Fruit fly (Drosophila melanogaster) whole organism, embryonic: ENCODE measurements around the gene Atg8b.

Experiments
- ATbp ChIP-seq: fragments of 200-800 bp; sonication (Bioruptor generic); optimal IDR thresholded peaks from 2 replicates; lab custom pipeline; 2017; ENCODE audit warnings: missing biosample characterization, mild to moderate bottlenecking, missing genetic modification characterization, missing genetic modification reagents
- Adf1 ChIP-seq: fragments of 200-800 bp; sonication (Bioruptor generic); IDR thresholded peaks from 2 replicates; pipeline ENCODE4 v1.3.6; 2022; ENCODE audit warnings: missing biosample characterization, missing genetic modification characterization
- CG10209 ChIP-seq: fragments of 200-800 bp; sonication (Bioruptor generic); optimal IDR thresholded peaks from 3 replicates; lab custom pipeline; 2017; ENCODE audit warnings: missing biosample characterization, mild to moderate bottlenecking, missing genetic modification characterization, missing genetic modification reagents
- CG12942 ChIP-seq: fragments of 200-800 bp; sonication (Bioruptor generic); optimal IDR thresholded peaks from 3 replicates; lab custom pipeline; 2016; ENCODE audit warnings: missing biosample characterization, missing genetic modification characterization
- CG13894 ChIP-seq: fragments of 200-800 bp; sonication (Bioruptor generic); optimal IDR thresholded peaks from 3 replicates; lab custom pipeline; 2018; ENCODE audit warnings: missing biosample characterization, mild to moderate bottlenecking, missing genetic modification characterization, moderate library complexity
- CG1529 ChIP-seq: fragments of 200-800 bp; sonication (Bioruptor generic); optimal IDR thresholded peaks from 3 replicates; lab custom pipeline; 2018; ENCODE audit warnings: missing biosample characterization, missing genetic modification characterization
- CG17912 ChIP-seq: fragments of 200-800 bp; sonication (Bioruptor generic); optimal IDR thresholded peaks from 2 replicates; lab custom pipeline; 2018; ENCODE audit warnings: missing biosample characterization, mild to moderate bottlenecking, missing genetic modification characterization
- CG2199 ChIP-seq: fragments of 200-800 bp; sonication (Bioruptor generic); IDR thresholded peaks from 3 replicates; pipeline ENCODE4 v1.3.6; 2022; ENCODE audit warnings: missing biosample characterization, missing genetic modification characterization
- CG2875 ChIP-seq: fragments of 200-800 bp; sonication (Bioruptor generic); optimal IDR thresholded peaks from 2 replicates; lab custom pipeline; 2017; ENCODE audit warnings: missing biosample characterization, mild to moderate bottlenecking, missing genetic modification characterization, missing genetic modification reagents
- CG33213 ChIP-seq: fragments of 200-800 bp; sonication (Bioruptor generic); optimal IDR thresholded peaks from 3 replicates; lab custom pipeline; 2016; ENCODE audit warnings: missing biosample characterization, missing genetic modification characterization
- CG3995 ChIP-seq: fragments of 200-800 bp; sonication (Bioruptor generic); optimal IDR thresholded peaks from 3 replicates; lab custom pipeline; 2016; ENCODE audit warnings: missing biosample characterization, missing genetic modification characterization
- CG4424 ChIP-seq: fragments of 200-800 bp; sonication (Bioruptor generic); optimal IDR thresholded peaks from 3 replicates; lab custom pipeline; 2016; ENCODE audit warnings: missing biosample characterization, missing genetic modification characterization
- CG7745 ChIP-seq: fragments of 200-800 bp; sonication (Bioruptor generic); optimal IDR thresholded peaks from 2 replicates; lab custom pipeline; 2018; ENCODE audit warnings: missing biosample characterization, mild to moderate bottlenecking, missing genetic modification characterization, moderate library complexity
- CG8359 ChIP-seq: fragments of 200-800 bp; sonication (Bioruptor generic); optimal IDR thresholded peaks from 2 replicates; lab custom pipeline; 2017; ENCODE audit warnings: missing biosample characterization, mild to moderate bottlenecking, missing genetic modification characterization, borderline replicate concordance
- CG8765 ChIP-seq: fragments of 200-800 bp; sonication (Bioruptor generic); IDR thresholded peaks from 2 replicates; pipeline ENCODE4 v1.3.6; 2022; ENCODE audit warnings: missing biosample characterization, missing genetic modification characterization
- CG9797 ChIP-seq: fragments of 200-800 bp; sonication (Bioruptor generic); optimal IDR thresholded peaks from 3 replicates; lab custom pipeline; 2018; ENCODE audit warnings: missing biosample characterization, mild to moderate bottlenecking, missing genetic modification characterization
- CG9876 ChIP-seq: fragments of 200-800 bp; sonication (Bioruptor generic); optimal IDR thresholded peaks from 2 replicates; lab custom pipeline; 2016; ENCODE audit warnings: missing biosample characterization, missing genetic modification characterization
- CoRest ChIP-seq: fragments of 200-800 bp; sonication (Bioruptor generic); optimal IDR thresholded peaks from 3 replicates; lab custom pipeline; 2018; ENCODE audit warnings: missing biosample characterization, mild to moderate bottlenecking, missing genetic modification characterization, moderate library complexity
- CrebB ChIP-seq: fragments of 200-800 bp; sonication (Bioruptor generic); optimal IDR thresholded peaks from 3 replicates; lab custom pipeline; 2018; ENCODE audit warnings: missing biosample characterization, mild to moderate bottlenecking, missing genetic modification characterization
- Dref ChIP-seq: fragments of 200-800 bp; sonication (Bioruptor generic); IDR thresholded peaks from 2 replicates; pipeline ENCODE4 v1.3.6; 2022; ENCODE audit warnings: missing biosample characterization, missing genetic modification characterization
- Eip74EF ChIP-seq, 2 experiments: fragments of 200-800 bp in 1 of 2; fragments of >200 bp in 1 of 2; sonication (Bioruptor generic) in 1 of 2; optimal IDR thresholded peaks; 2 replicates each; lab custom pipeline; 2017 to 2019; ENCODE audit warnings: missing biosample characterization in 2 of 2, missing genetic modification characterization in 2 of 2, mild to moderate bottlenecking in 1 of 2, moderate library complexity in 1 of 2
- Gug ChIP-seq: fragments of 200-800 bp; sonication (Bioruptor generic); IDR thresholded peaks from 4 replicates; pipeline ENCODE4 v1.3.6; 2022; ENCODE audit warnings: missing biosample characterization, missing genetic modification characterization
- H15 ChIP-seq: fragments of 200-800 bp; sonication (Bioruptor generic); IDR thresholded peaks from 3 replicates; pipeline ENCODE4 v1.3.6; 2022; ENCODE audit warnings: missing biosample characterization, missing genetic modification characterization
- Max ChIP-seq: fragments of 200-800 bp; sonication (Bioruptor generic); optimal IDR thresholded peaks from 2 replicates; lab custom pipeline; 2016; ENCODE audit warnings: missing biosample characterization, mild to moderate bottlenecking, missing genetic modification characterization
- Mes4 ChIP-seq: fragments of 200-800 bp; sonication (Bioruptor generic); optimal IDR thresholded peaks from 2 replicates; lab custom pipeline; 2016; ENCODE audit warnings: missing biosample characterization, missing genetic modification characterization
- Spps ChIP-seq: fragments of 200-800 bp; sonication (Bioruptor generic); optimal IDR thresholded peaks from 2 replicates; lab custom pipeline; 2018; ENCODE audit warnings: missing biosample characterization, mild to moderate bottlenecking, missing genetic modification characterization
- Vsx1 ChIP-seq: fragments of 200-800 bp; sonication (Bioruptor generic); optimal IDR thresholded peaks from 2 replicates; lab custom pipeline; 2017; ENCODE audit warnings: missing biosample characterization, mild to moderate bottlenecking, missing genetic modification characterization, missing genetic modification reagents
- caup ChIP-seq: fragments of 200-800 bp; sonication (Bioruptor generic); optimal IDR thresholded peaks from 3 replicates; lab custom pipeline; 2017; ENCODE audit warnings: missing biosample characterization, mild to moderate bottlenecking, missing genetic modification characterization, moderate library complexity; ENCODE audit not compliant: severe bottlenecking
- crol ChIP-seq: fragments of 200-800 bp; sonication (Bioruptor generic); IDR thresholded peaks from 2 replicates; pipeline ENCODE4 v1.3.6; 2022; ENCODE audit warnings: missing biosample characterization, missing genetic modification characterization
- dimm ChIP-seq: fragments of 200-800 bp; sonication (Bioruptor generic); IDR thresholded peaks from 2 replicates; pipeline ENCODE4 v1.3.6; 2022; ENCODE audit warnings: missing biosample characterization, missing genetic modification characterization
- dmrt99B ChIP-seq: fragments of 200-800 bp; sonication (Bioruptor generic); optimal IDR thresholded peaks from 2 replicates; lab custom pipeline; 2018; ENCODE audit warnings: missing biosample characterization, mild to moderate bottlenecking, missing genetic modification characterization, moderate library complexity
- hbn ChIP-seq: fragments of 200-800 bp; sonication (Bioruptor generic); IDR thresholded peaks from 2 replicates; pipeline ENCODE4 v1.3.6; 2022; ENCODE audit warnings: missing biosample characterization, missing genetic modification characterization; ENCODE audit not compliant: partially characterized antibody
- her ChIP-seq: fragments of 200-800 bp; sonication (Bioruptor generic); optimal IDR thresholded peaks from 2 replicates; lab custom pipeline; 2016; ENCODE audit warnings: missing biosample characterization, missing genetic modification characterization
- kah ChIP-seq: fragments of 200-800 bp; sonication (Bioruptor generic); optimal IDR thresholded peaks from 2 replicates; lab custom pipeline; 2018; ENCODE audit warnings: missing biosample characterization, mild to moderate bottlenecking, missing genetic modification characterization
- ken ChIP-seq: fragments of 200-800 bp; sonication (Bioruptor generic); IDR thresholded peaks from 3 replicates; pipeline ENCODE4 v1.3.6; 2022; ENCODE audit warnings: missing biosample characterization, missing genetic modification characterization
- mam ChIP-seq: fragments of 200-800 bp; sonication (Bioruptor generic); optimal IDR thresholded peaks from 3 replicates; lab custom pipeline; 2016; ENCODE audit warnings: missing biosample characterization, missing genetic modification characterization
- oc ChIP-seq: fragments of 200-800 bp; sonication (Bioruptor generic); optimal IDR thresholded peaks from 2 replicates; lab custom pipeline; 2018; ENCODE audit warnings: missing biosample characterization, mild to moderate bottlenecking, missing genetic modification characterization, moderate library complexity
- org-1 ChIP-seq: fragments of 200-800 bp; sonication (Bioruptor generic); optimal IDR thresholded peaks from 2 replicates; lab custom pipeline; 2017; ENCODE audit warnings: missing biosample characterization, missing genetic modification characterization
- pb ChIP-seq: fragments of 200-800 bp; sonication (Bioruptor generic); optimal IDR thresholded peaks from 3 replicates; lab custom pipeline; 2016; ENCODE audit warnings: missing biosample characterization, missing genetic modification characterization
- peb ChIP-seq: fragments of 200-800 bp; sonication (Bioruptor generic); IDR thresholded peaks from 2 replicates; pipeline ENCODE4 v1.3.6; 2022; ENCODE audit warnings: missing biosample characterization, missing genetic modification characterization
- pnt ChIP-seq: fragments of 200-800 bp; sonication (Bioruptor generic); optimal IDR thresholded peaks from 3 replicates; lab custom pipeline; 2016; ENCODE audit warnings: missing biosample characterization, missing genetic modification characterization
- sens-2 ChIP-seq: fragments of 200-800 bp; sonication (Bioruptor generic); IDR thresholded peaks from 2 replicates; pipeline ENCODE4 v1.3.6; 2022; ENCODE audit warnings: missing biosample characterization, missing genetic modification characterization
- tap ChIP-seq: fragments of 200-800 bp; optimal IDR thresholded peaks from 3 replicates; lab custom pipeline; 2019; ENCODE audit warnings: missing biosample characterization, mild to moderate bottlenecking, missing genetic modification characterization, moderate library complexity
- twi ChIP-seq: fragments of 200-800 bp; optimal IDR thresholded peaks from 2 replicates; lab custom pipeline; 2019; ENCODE audit warnings: missing biosample characterization, mild to moderate bottlenecking, missing genetic modification characterization, moderate library complexity
- zf30C ChIP-seq: fragments of 200-800 bp; sonication (Bioruptor generic); optimal IDR thresholded peaks from 3 replicates; lab custom pipeline; 2018; ENCODE audit warnings: missing biosample characterization, mild to moderate bottlenecking, missing genetic modification characterization

Atg8b gene

dm6 chr3R:17705140-17705539 lies 19.7 kb downstream of the Atg8b start:
- TF ChIP-seq oc (tag; lab: Kevin White, UChicago) (peak; percentile 85), CG9797 (GFP tag; lab: Kevin White, UChicago) (no peak)

dm6 chr3R:17704538-17704854 lies 20.4 kb downstream of the Atg8b start:
- no peak for TF ChIP-seq Eip74EF (GFP tag; optimal IDR thresholded peaks at IDR 0.05; lab: Kevin White, UChicago)
- TF ChIP-seq zf30C, result peak; percentile 48
- peak; percentile 73; the same call in 1 of the 2 replicates for TF ChIP-seq crol (GFP tag; lab: Robert Waterston, UW)
- peak; percentile 3; the same call in 1 of the 2 replicates for TF ChIP-seq Adf1 (GFP tag; lab: Robert Waterston, UW)

dm6 chr3R:17703691-17704537 lies 20.9 kb downstream of the Atg8b start:
- peak; percentile 99 for TF ChIP-seq CoRest
- TF ChIP-seq CG13894 (tag; lab: Kevin White, UChicago), result peak; percentile 83
- peak; percentile 97 for TF ChIP-seq Spps (tag; lab: Kevin White, UChicago)
- peak; percentile 81 for TF ChIP-seq CG7745 (tag; lab: Kevin White, UChicago)
- TF ChIP-seq tap (tag; lab: Kevin White, UChicago), result peak; percentile 98
- peak; percentile 39 for TF ChIP-seq Dref (GFP tag; lab: Robert Waterston, UW)
- TF ChIP-seq org-1 (GFP tag; lab: Kevin White, UChicago), result peak; percentile 99
- TF ChIP-seq pnt, result peak; percentile 99
- TF ChIP-seq CG2875, result peak; percentile 99
- peak in 1 of 2 experiments; percentile 98 for TF ChIP-seq Eip74EF (GFP tag; optimal IDR thresholded peaks at IDR 0.05; lab: Kevin White, UChicago)
- TF ChIP-seq CG17912 (GFP tag; lab: Kevin White, UChicago), result peak; percentile 33
- TF ChIP-seq mam, result peak; percentile 99
- peak; percentile 99 for TF ChIP-seq Mes4 (GFP tag; lab: Kevin White, UChicago)
- peak; percentile 99 for TF ChIP-seq CG1529 (GFP tag; lab: Kevin White, UChicago)
- peak; percentile 82 for TF ChIP-seq CG3995 (GFP tag; lab: Kevin White, UChicago)
- peak; percentile 99 for TF ChIP-seq peb (GFP tag; lab: Robert Waterston, UW)
- TF ChIP-seq dmrt99B (tag; lab: Kevin White, UChicago), result peak; percentile 99
- peak; percentile 99 for TF ChIP-seq CG33213 (GFP tag; lab: Kevin White, UChicago)
- TF ChIP-seq H15 (GFP tag; lab: Robert Waterston, UW), result peak; percentile 99
- peak; percentile 99 for TF ChIP-seq caup (GFP tag; lab: Kevin White, UChicago)
- peak; percentile 99 for TF ChIP-seq Max (GFP tag; lab: Kevin White, UChicago)
- TF ChIP-seq kah (GFP tag; lab: Kevin White, UChicago), result peak; percentile 90
- TF ChIP-seq CG4424 (GFP tag; lab: Kevin White, UChicago), result peak; percentile 99
- peak; percentile 99 for TF ChIP-seq ATbp (GFP tag; lab: Kevin White, UChicago)
- peak; percentile 96 for TF ChIP-seq CG8765 (GFP tag; lab: Robert Waterston, UW)
- peak; percentile 98 for TF ChIP-seq her (GFP tag; lab: Kevin White, UChicago)
- TF ChIP-seq CG10209 (GFP tag; lab: Kevin White, UChicago), result peak; percentile 99
- TF ChIP-seq hbn, result no peak
- TF ChIP-seq ken (GFP tag; lab: Robert Waterston, UW), result peak; percentile 99
- TF ChIP-seq sens-2 (GFP tag; lab: Robert Waterston, UW), result peak; percentile 98
- TF ChIP-seq CG8359 (GFP tag; lab: Kevin White, UChicago), result peak; percentile 94
- peak; percentile 99 for TF ChIP-seq CG12942 (GFP tag; lab: Kevin White, UChicago)
- peak; percentile 92 for TF ChIP-seq twi (tag; lab: Kevin White, UChicago)
- TF ChIP-seq Vsx1 (GFP tag; lab: Kevin White, UChicago), result peak; percentile 98
- TF ChIP-seq CrebB, result peak; percentile 97
- peak; percentile 99 for TF ChIP-seq pb (GFP tag; lab: Kevin White, UChicago)
- peak; percentile 98 for TF ChIP-seq CG9876 (GFP tag; lab: Kevin White, UChicago)
- TF ChIP-seq Gug, result peak; percentile 99
- peak; percentile 98 for TF ChIP-seq dimm (GFP tag; lab: Robert Waterston, UW)
- TF ChIP-seq CG2199, result peak; percentile 99
